Fruit fly (Drosophila melanogaster) whole organism, embryonic: ENCODE results near the gene mahe.

Experiments
- Adf1 ChIP-seq: fragments of 200-800 bp; sonication (Bioruptor generic); IDR thresholded peaks from 2 replicates; pipeline ENCODE4 v1.3.6; 2022; ENCODE audit warnings: missing biosample characterization, missing genetic modification characterization
- CG1024 ChIP-seq: fragments of 200-800 bp; sonication (Bioruptor generic); IDR thresholded peaks from 2 replicates; pipeline ENCODE4 v1.3.6; 2022; ENCODE audit warnings: missing biosample characterization, missing genetic modification characterization
- CG10321 ChIP-seq: fragments of 200-800 bp; sonication (Bioruptor generic); IDR thresholded peaks from 2 replicates; pipeline ENCODE4 v1.3.6; 2022; ENCODE audit warnings: missing biosample characterization, missing genetic modification characterization
- CG12659 ChIP-seq: fragments of 200-800 bp; sonication (Bioruptor generic); optimal IDR thresholded peaks from 3 replicates; lab custom pipeline; 2017; ENCODE audit warnings: mild to moderate bottlenecking, missing biosample characterization, missing genetic modification reagents, missing genetic modification characterization
- CG13894 ChIP-seq: fragments of 200-800 bp; sonication (Bioruptor generic); optimal IDR thresholded peaks from 3 replicates; lab custom pipeline; 2018; ENCODE audit warnings: missing biosample characterization, mild to moderate bottlenecking, missing genetic modification characterization, moderate library complexity
- CG14965 ChIP-seq: fragments of 200-800 bp; sonication (Bioruptor generic); optimal IDR thresholded peaks from 2 replicates; lab custom pipeline; 2016; ENCODE audit warnings: missing biosample characterization, missing genetic modification characterization, borderline replicate concordance
- CG15479 ChIP-seq: fragments of 200-800 bp; sonication (Bioruptor generic); optimal IDR thresholded peaks from 3 replicates; lab custom pipeline; 2019; ENCODE audit warnings: missing biosample characterization, mild to moderate bottlenecking, missing genetic modification characterization, moderate library complexity
- CG15514 ChIP-seq: fragments of 200-800 bp; sonication (Bioruptor generic); optimal IDR thresholded peaks from 3 replicates; lab custom pipeline; 2017; ENCODE audit warnings: missing biosample characterization, missing genetic modification characterization, mild to moderate bottlenecking, moderate library complexity, missing genetic modification reagents
- CG16863 ChIP-seq: fragments of 200-800 bp; sonication (Bioruptor generic); optimal IDR thresholded peaks from 3 replicates; lab custom pipeline; 2016; ENCODE audit warnings: missing biosample characterization, missing genetic modification characterization
- CG18764 ChIP-seq: fragments of 200-800 bp; sonication (Bioruptor generic); optimal IDR thresholded peaks from 3 replicates; lab custom pipeline; 2016; ENCODE audit warnings: missing biosample characterization, missing genetic modification characterization
- CG30020 ChIP-seq: fragments of 200-800 bp; optimal IDR thresholded peaks from 2 replicates; lab custom pipeline; 2019; ENCODE audit warnings: missing biosample characterization, mild to moderate bottlenecking, missing genetic modification characterization, moderate library complexity
- CG3726 ChIP-seq: fragments of 200-800 bp; sonication (Bioruptor generic); IDR thresholded peaks from 3 replicates; pipeline ENCODE4, ENCODE4 v1.3.6; 2022; ENCODE audit warnings: missing biosample characterization, missing genetic modification characterization
- CG6175 ChIP-seq: fragments of 200-800 bp; sonication (Bioruptor generic); IDR thresholded peaks from 3 replicates; pipeline ENCODE4 v1.3.6; 2022; ENCODE audit warnings: missing biosample characterization, missing genetic modification characterization
- CG7357 ChIP-seq: fragments of 200-800 bp; sonication (Bioruptor generic); IDR thresholded peaks from 3 replicates; pipeline ENCODE4 v1.3.6; 2022; ENCODE audit warnings: missing biosample characterization, missing genetic modification characterization
- CG7372 ChIP-seq: fragments of 200-800 bp; sonication (Bioruptor generic); IDR thresholded peaks from 2 replicates; pipeline ENCODE4 v1.3.6; 2022; ENCODE audit warnings: missing biosample characterization, missing genetic modification characterization
- CG8089 ChIP-seq: fragments of 200-800 bp; sonication (Bioruptor generic); optimal IDR thresholded peaks from 3 replicates; lab custom pipeline; 2016; ENCODE audit warnings: missing biosample characterization, missing genetic modification characterization
- CG8388 ChIP-seq: fragments of 200-800 bp; sonication (Bioruptor generic); optimal IDR thresholded peaks from 2 replicates; lab custom pipeline; 2019; ENCODE audit warnings: missing biosample characterization, mild to moderate bottlenecking, missing genetic modification characterization, moderate library complexity
- CG9727 ChIP-seq: fragments of 200-800 bp; sonication (Bioruptor generic); optimal IDR thresholded peaks from 3 replicates; lab custom pipeline; 2017; ENCODE audit warnings: missing biosample characterization, mild to moderate bottlenecking, missing genetic modification characterization
- Camta ChIP-seq: fragments of 200-800 bp; sonication (Bioruptor generic); optimal IDR thresholded peaks from 2 replicates; lab custom pipeline; 2016; ENCODE audit warnings: missing biosample characterization, missing genetic modification characterization
- HLH3B ChIP-seq: fragments of 200-800 bp; sonication (Bioruptor generic); IDR thresholded peaks from 2 replicates; pipeline ENCODE4 v1.3.6; 2022; ENCODE audit warnings: missing biosample characterization, missing genetic modification characterization
- Hsf ChIP-seq: fragments of 200-800 bp; sonication (Bioruptor generic); optimal IDR thresholded peaks from 3 replicates; lab custom pipeline; 2016; ENCODE audit warnings: missing biosample characterization, missing genetic modification characterization
- NC2β ChIP-seq: fragments of 200-800 bp; sonication (Bioruptor generic); optimal IDR thresholded peaks from 2 replicates; lab custom pipeline; 2016; ENCODE audit warnings: missing biosample characterization, missing genetic modification characterization
- Nf-YC ChIP-seq: fragments of 200-800 bp; optimal IDR thresholded peaks from 3 replicates; lab custom pipeline; 2019; ENCODE audit warnings: missing biosample characterization, mild to moderate bottlenecking, missing genetic modification characterization, moderate library complexity
- Pdp1 ChIP-seq, 2 experiments: fragments of 200-800 bp; sonication (Bioruptor generic); optimal IDR thresholded peaks; 3 replicates each; lab custom pipeline; 2016; ENCODE audit warnings: missing biosample characterization in 2 of 2, missing genetic modification characterization in 2 of 2, mild to moderate bottlenecking in 1 of 2, moderate library complexity in 1 of 2
- Tbp ChIP-seq: fragments of >200 bp; optimal IDR thresholded peaks from 2 replicates; lab custom pipeline; 2018; ENCODE audit warnings: missing biosample characterization, missing genetic modification characterization
- ci ChIP-seq: fragments of 200-800 bp; sonication (Bioruptor generic); IDR thresholded peaks from 3 replicates; pipeline ENCODE4 v1.3.6; 2022; ENCODE audit warnings: missing biosample characterization, missing genetic modification characterization
- dati ChIP-seq: fragments of 200-800 bp; sonication (Bioruptor generic); IDR thresholded peaks from 2 replicates; pipeline ENCODE4 v1.3.6; 2022; ENCODE audit warnings: missing biosample characterization, missing genetic modification characterization
- dmrt11E ChIP-seq: fragments of 200-800 bp; sonication (Bioruptor generic); optimal IDR thresholded peaks from 3 replicates; lab custom pipeline; 2018; ENCODE audit warnings: missing biosample characterization, mild to moderate bottlenecking, missing genetic modification characterization, moderate library complexity
- gsb ChIP-seq: fragments of 200-800 bp; sonication (Bioruptor generic); IDR thresholded peaks from 2 replicates; pipeline ENCODE4 v1.3.6; 2022; ENCODE audit warnings: missing biosample characterization, missing genetic modification characterization
- gsb-n ChIP-seq: fragments of 200-800 bp; sonication (Bioruptor generic); optimal IDR thresholded peaks from 3 replicates; lab custom pipeline; 2018; ENCODE audit warnings: missing biosample characterization, mild to moderate bottlenecking, missing genetic modification characterization
- hb ChIP-seq: fragments of 200-800 bp; sonication (Bioruptor generic); IDR thresholded peaks from 3 replicates; pipeline ENCODE4 v1.3.6; 2022; ENCODE audit warnings: missing biosample characterization, missing genetic modification characterization; ENCODE audit not compliant: partially characterized antibody
- hth ChIP-seq: fragments of >200 bp; optimal IDR thresholded peaks from 2 replicates; lab custom pipeline; 2017; ENCODE audit warnings: inconsistent platforms
- insv ChIP-seq, 2 experiments: fragments of 200-800 bp; sonication (Bioruptor generic); optimal IDR thresholded peaks; 3 replicates each; lab custom pipeline; 2016 to 2018; ENCODE audit warnings: missing biosample characterization in 2 of 2, missing genetic modification characterization in 2 of 2
- inv ChIP-seq: fragments of 200-800 bp; sonication (Bioruptor generic); IDR thresholded peaks from 2 replicates; pipeline ENCODE4 v1.3.6; 2022; ENCODE audit warnings: missing biosample characterization, missing genetic modification characterization; ENCODE audit not compliant: partially characterized antibody
- kay ChIP-seq: fragments of 200-800 bp; sonication (Bioruptor generic); optimal IDR thresholded peaks from 2 replicates; lab custom pipeline; 2016; ENCODE audit warnings: missing biosample characterization, missing genetic modification characterization
- luna ChIP-seq: fragments of 200-800 bp; sonication (Bioruptor generic); optimal IDR thresholded peaks from 2 replicates; lab custom pipeline; 2016; ENCODE audit warnings: missing biosample characterization, missing genetic modification characterization
- odd ChIP-seq: fragments of 200-800 bp; sonication (Bioruptor generic); optimal IDR thresholded peaks from 2 replicates; lab custom pipeline; 2017; ENCODE audit warnings: missing biosample characterization, mild to moderate bottlenecking, missing genetic modification characterization
- org-1 ChIP-seq: fragments of 200-800 bp; sonication (Bioruptor generic); optimal IDR thresholded peaks from 2 replicates; lab custom pipeline; 2017; ENCODE audit warnings: missing biosample characterization, missing genetic modification characterization
- p53 ChIP-seq: fragments of 200-800 bp; sonication (Bioruptor generic); optimal IDR thresholded peaks from 2 replicates; lab custom pipeline; 2016; ENCODE audit warnings: missing biosample characterization, missing genetic modification characterization
- pb ChIP-seq: fragments of 200-800 bp; sonication (Bioruptor generic); optimal IDR thresholded peaks from 3 replicates; lab custom pipeline; 2016; ENCODE audit warnings: missing biosample characterization, missing genetic modification characterization
- peb ChIP-seq: fragments of 200-800 bp; sonication (Bioruptor generic); IDR thresholded peaks from 2 replicates; pipeline ENCODE4 v1.3.6; 2022; ENCODE audit warnings: missing biosample characterization, missing genetic modification characterization
- prd ChIP-seq, 3 experiments: fragments of >200 bp in 2 of 3; fragments of 200-800 bp in 1 of 3; sonication (Bioruptor generic) in 1 of 3; optimal IDR thresholded peaks in 2 of 3; IDR thresholded peaks in 1 of 3; 2 replicates in 2 of 3; 3 replicates in 1 of 3; pipeline versions ENCODE4 v1.3.6 to Lab custom; 2017 to 2022; ENCODE audit warnings: missing biosample characterization in 1 of 3, missing genetic modification characterization in 1 of 3
- row ChIP-seq: fragments of 200-800 bp; sonication (Bioruptor generic); IDR thresholded peaks from 3 replicates; pipeline ENCODE4 v1.3.6; 2022; ENCODE audit warnings: missing biosample characterization, missing genetic modification characterization
- sc ChIP-seq, 3 experiments: fragments of >200 bp in 2 of 3; fragments of 200-800 bp in 1 of 3; sonication (Bioruptor generic) in 1 of 3; optimal IDR thresholded peaks; 2 replicates in 2 of 3; 3 replicates in 1 of 3; lab custom pipeline; 2017; ENCODE audit warnings: mild to moderate bottlenecking in 1 of 3, missing biosample characterization in 1 of 3, missing genetic modification characterization in 1 of 3, missing genetic modification reagents in 1 of 3
- scrt ChIP-seq: fragments of 200-800 bp; sonication (Bioruptor generic); optimal IDR thresholded peaks from 2 replicates; lab custom pipeline; 2018; ENCODE audit warnings: missing biosample characterization, mild to moderate bottlenecking, missing genetic modification characterization, moderate library complexity
- sug ChIP-seq: fragments of 200-800 bp; optimal IDR thresholded peaks from 2 replicates; lab custom pipeline; 2019; ENCODE audit warnings: missing biosample characterization, mild to moderate bottlenecking, missing genetic modification characterization, moderate library complexity
- tin ChIP-seq: fragments of 200-800 bp; sonication (Bioruptor generic); optimal IDR thresholded peaks from 3 replicates; lab custom pipeline; 2016; ENCODE audit warnings: missing biosample characterization, missing genetic modification characterization

Gene mahe

dm6 chrX:7937588-7938481 is 6.7 kb upstream of the mahe start (continued):
- TF ChIP-seq gsb-n (tag; lab: Kevin White, UChicago) (peak; percentile 79), CG7372 (GFP tag; lab: Robert Waterston, UW) (peak; percentile 58; the same call in 1 of the 2 replicates), CG30020 (peak; percentile 38), CG8089 (GFP tag; lab: Kevin White, UChicago) (peak; percentile 79), CG7357 (GFP tag; lab: Robert Waterston, UW) (peak; percentile 58; the same call in 2 of the 3 replicates), CG6175 (GFP tag; lab: Robert Waterston, UW) (no peak), Adf1 (no peak), Camta (peak; percentile 89), CG18764 (peak; percentile 61), NC2β (peak; percentile 79), CG1024 (0 out of 2 replicates have a peak, but pooled peaks have one; percentile 42), dmrt11E (peak; percentile 86), odd (peak; percentile 82), row (GFP tag; lab: Robert Waterston, UW) (peak; percentile 78), Hsf (GFP tag; lab: Kevin White, UChicago) (peak; percentile 75), kay (peak; percentile 33), scrt (peak; percentile 48), CG8388 (peak; percentile 82), dati (peak; percentile 36; the same call in 1 of the 2 replicates), sc (optimal IDR thresholded peaks at IDR 0.05; lab: Kevin White, UChicago) (no peak), sc (GFP tag; optimal IDR thresholded peaks at IDR 0.05; lab: Kevin White, UChicago) (peak; percentile 88), sug (tag; lab: Kevin White, UChicago) (peak; percentile 42), Tbp (GFP tag; lab: Kevin White, UChicago) (no peak), HLH3B (GFP tag; lab: Robert Waterston, UW) (peak; percentile 63; the same call in 1 of the 2 replicates), CG15479 (GFP tag; lab: Kevin White, UChicago) (peak; percentile 94), gsb (GFP tag; lab: Robert Waterston, UW) (no peak), tin (GFP tag; lab: Kevin White, UChicago) (peak; percentile 82), Nf-YC (peak; percentile 62), CG12659 (GFP tag; lab: Kevin White, UChicago) (peak; percentile 79), peb (peak; percentile 75), luna (GFP tag; lab: Kevin White, UChicago) (no peak), p53 (GFP tag; lab: Kevin White, UChicago) (peak; percentile 90), hb (GFP tag; lab: Robert Waterston, UW) (no peak), Pdp1 (GFP tag; optimal IDR thresholded peaks at IDR 0.05; lab: Kevin White, UChicago) (peak; percentile 81 to 92), insv (GFP tag; optimal IDR thresholded peaks at IDR 0.05; lab: Kevin White, UChicago) (peak; percentile 21 to 49), prd (optimal IDR thresholded peaks at IDR 0.05; lab: Kevin White, UChicago) (no peak), prd (GFP tag; IDR thresholded peaks at IDR 0.05; lab: Robert Waterston, UW) (no peak; the same call in none of the 3 replicates), CG9727 (GFP tag; lab: Kevin White, UChicago) (peak; percentile 89), CG10321 (GFP tag; lab: Robert Waterston, UW) (peak; percentile 9; the same call in 1 of the 2 replicates), pb (GFP tag; lab: Kevin White, UChicago) (peak; percentile 86), org-1 (GFP tag; lab: Kevin White, UChicago) (peak; percentile 85), ci (GFP tag; lab: Robert Waterston, UW) (peak; percentile 59; the same call in 1 of the 3 replicates), hth (lab: Kevin White, UChicago) (no peak), CG14965 (GFP tag; lab: Kevin White, UChicago) (peak; percentile 23), CG3726 (peak; percentile 70; the same call in 1 of the 3 replicates), CG13894 (tag; lab: Kevin White, UChicago) (no peak), CG16863 (GFP tag; lab: Kevin White, UChicago) (peak; percentile 89), CG15514 (GFP tag; lab: Kevin White, UChicago) (peak; percentile 7), inv (no peak)
